Fruit fly (Drosophila melanogaster) whole organism, adult: ENCODE measurements around the gene nac.

Experiments
- CG11617 ChIP-seq: fragments of 200-800 bp; sonication (Bioruptor generic); optimal IDR thresholded peaks from 2 replicates; lab custom pipeline; 2017; ENCODE audit warnings: mild to moderate bottlenecking, missing biosample characterization, missing genetic modification reagents, missing genetic modification characterization
- CG12768 ChIP-seq: fragments of 200-800 bp; sonication (Bioruptor generic); optimal IDR thresholded peaks from 2 replicates; lab custom pipeline; 2017; ENCODE audit warnings: missing biosample characterization, missing genetic modification characterization, mild to moderate bottlenecking, moderate library complexity, missing genetic modification reagents
- CG14711 ChIP-seq: fragments of 200-800 bp; sonication (Bioruptor generic); optimal IDR thresholded peaks from 2 replicates; lab custom pipeline; 2018; ENCODE audit warnings: missing biosample characterization, mild to moderate bottlenecking, missing genetic modification characterization, moderate library complexity
- CG1620 ChIP-seq: fragments of 200-800 bp; sonication (Bioruptor generic); optimal IDR thresholded peaks from 2 replicates; lab custom pipeline; 2016; ENCODE audit warnings: missing biosample characterization, missing genetic modification characterization
- CG33017 ChIP-seq: fragments of 200-800 bp; sonication (Bioruptor generic); optimal IDR thresholded peaks from 2 replicates; lab custom pipeline; 2018; ENCODE audit warnings: missing biosample characterization, mild to moderate bottlenecking, missing genetic modification characterization, moderate library complexity
- CG5204 ChIP-seq: fragments of 200-800 bp; sonication (Bioruptor generic); optimal IDR thresholded peaks from 2 replicates; lab custom pipeline; 2016; ENCODE audit warnings: missing biosample characterization, missing genetic modification characterization
- CG7045 ChIP-seq: fragments of 200-800 bp; sonication (Bioruptor generic); optimal IDR thresholded peaks from 2 replicates; lab custom pipeline; 2017; ENCODE audit warnings: missing biosample characterization, mild to moderate bottlenecking, missing genetic modification characterization
- CG7101 ChIP-seq: fragments of 200-800 bp; sonication (Bioruptor generic); optimal IDR thresholded peaks from 2 replicates; lab custom pipeline; 2018; ENCODE audit warnings: missing biosample characterization, mild to moderate bottlenecking, missing genetic modification characterization, moderate library complexity
- Clk ChIP-seq: fragments of 200-800 bp; sonication (Bioruptor generic); optimal IDR thresholded peaks from 2 replicates; lab custom pipeline; 2017; ENCODE audit warnings: missing biosample characterization, missing genetic modification characterization
- Crg-1 ChIP-seq: fragments of 200-800 bp; sonication (Bioruptor generic); optimal IDR thresholded peaks from 2 replicates; lab custom pipeline; 2016; ENCODE audit warnings: missing biosample characterization, missing genetic modification characterization
- Hr96 ChIP-seq: fragments of 200-800 bp; sonication (Bioruptor generic); optimal IDR thresholded peaks from 2 replicates; lab custom pipeline; 2016; ENCODE audit warnings: missing biosample characterization, missing genetic modification characterization
- Mnt ChIP-seq: fragments of 200-800 bp; sonication (Bioruptor generic); optimal IDR thresholded peaks from 2 replicates; lab custom pipeline; 2016; ENCODE audit warnings: missing biosample characterization, mild to moderate bottlenecking, missing genetic modification characterization
- bab1 ChIP-seq: fragments of 200-800 bp; sonication (Bioruptor generic); optimal IDR thresholded peaks from 3 replicates; lab custom pipeline; 2019; ENCODE audit warnings: missing biosample characterization, mild to moderate bottlenecking, missing genetic modification characterization, moderate library complexity
- cic ChIP-seq: fragments of 200-800 bp; sonication (Bioruptor generic); optimal IDR thresholded peaks from 2 replicates; lab custom pipeline; 2017; ENCODE audit warnings: missing biosample characterization, mild to moderate bottlenecking, missing genetic modification characterization, moderate library complexity
- cnc ChIP-seq, 2 experiments: fragments of >200 bp; optimal IDR thresholded peaks; 2 replicates each; lab custom pipeline; 2017
- kay ChIP-seq: fragments of 200-800 bp; sonication (Bioruptor generic); peaks from one replicate; lab custom pipeline; 2016; ENCODE audit warnings: missing biosample characterization, missing genetic modification characterization, borderline replicate concordance
- ovo ChIP-seq: fragments of 200-800 bp; sonication (Bioruptor generic); optimal IDR thresholded peaks from 2 replicates; lab custom pipeline; 2016; ENCODE audit warnings: missing biosample characterization, missing genetic modification characterization
- pad ChIP-seq: fragments of 200-800 bp; sonication (Bioruptor generic); optimal IDR thresholded peaks from 3 replicates; lab custom pipeline; 2017; ENCODE audit warnings: missing biosample characterization, missing genetic modification characterization, mild to moderate bottlenecking, moderate library complexity, missing genetic modification reagents
- tj ChIP-seq: fragments of 200-800 bp; sonication (Bioruptor generic); optimal IDR thresholded peaks from 3 replicates; lab custom pipeline; 2017; ENCODE audit warnings: missing biosample characterization, mild to moderate bottlenecking, missing genetic modification characterization, moderate library complexity
- toe ChIP-seq: fragments of 200-800 bp; sonication (Bioruptor generic); optimal IDR thresholded peaks from 2 replicates; lab custom pipeline; 2016; ENCODE audit warnings: missing biosample characterization, missing genetic modification characterization

nac gene

dm6 chr3R:8334982-8335381 is 31.2 kb upstream of the nac start:
- TF ChIP-seq tj (GFP tag; lab: Kevin White, UChicago) (no peak), Clk (GFP tag; lab: Kevin White, UChicago) (no peak), bab1 (no peak), pad (GFP tag; lab: Kevin White, UChicago) (no peak), CG14711 (no peak), CG5204 (no peak), toe (GFP tag; lab: Kevin White, UChicago) (no peak), cnc (optimal IDR thresholded peaks at IDR 0.05; lab: Kevin White, UChicago) (no peak), Mnt (GFP tag; lab: Kevin White, UChicago) (no peak), CG12768 (no peak), ovo (no peak), CG1620 (GFP tag; lab: Kevin White, UChicago) (no peak), CG33017 (tag; lab: Kevin White, UChicago) (no peak), CG11617 (GFP tag; lab: Kevin White, UChicago) (no peak), CG7101 (tag; lab: Kevin White, UChicago) (no peak), Hr96 (GFP tag; lab: Kevin White, UChicago) (no peak), CG7045 (GFP tag; lab: Kevin White, UChicago) (no peak), Crg-1 (GFP tag; lab: Kevin White, UChicago) (no peak)

- TF ChIP-seq CG1620 (GFP tag; lab: Kevin White, UChicago) (no peak), kay (GFP tag; lab: Kevin White, UChicago) (peak; percentile 12)
Measured at dm6 chr3R:8334471-8334783, 30.6 kb upstream of the nac start.

- TF ChIP-seq bab1: no peak
- peak; percentile 67 for TF ChIP-seq kay (GFP tag; lab: Kevin White, UChicago)
Measured at dm6 chr3R:8333768-8334470, 30.1 kb upstream of the nac start, which contains the start of gene Poxm. Gene Poxm (minus strand): TSS chr3R:8333792.

- TF ChIP-seq CG33017 (tag; lab: Kevin White, UChicago): no peak
- no peak for TF ChIP-seq tj (GFP tag; lab: Kevin White, UChicago)
- TF ChIP-seq Clk (GFP tag; lab: Kevin White, UChicago): no peak
- TF ChIP-seq CG5204: no peak
Measured at dm6 chr3R:8329628-8330027, 25.8 kb upstream of the nac start.

dm6 chr3R:8327967-8328789 is 24.4 kb upstream of the nac start:
- TF ChIP-seq cnc (optimal IDR thresholded peaks at IDR 0.05; lab: Kevin White, UChicago) (no peak), CG1620 (GFP tag; lab: Kevin White, UChicago) (no peak), CG7101 (tag; lab: Kevin White, UChicago) (no peak), CG12768 (no peak), tj (GFP tag; lab: Kevin White, UChicago) (no peak), CG7045 (GFP tag; lab: Kevin White, UChicago) (no peak), kay (GFP tag; lab: Kevin White, UChicago) (peak; percentile 86)

dm6 chr3R:8326884-8327283 is 23.1 kb upstream of the nac start:
- no peak for TF ChIP-seq Hr96 (GFP tag; lab: Kevin White, UChicago)
- TF ChIP-seq cnc (optimal IDR thresholded peaks at IDR 0.05; lab: Kevin White, UChicago): no peak
- no peak for TF ChIP-seq CG7045 (GFP tag; lab: Kevin White, UChicago)
- no peak for TF ChIP-seq CG12768

dm6 chr3R:8324016-8324415 is 20.2 kb upstream of the nac start, which contains the start of gene CG7443:
Gene CG7443 (plus strand): TSS chr3R:8324316.
- TF ChIP-seq Mnt (GFP tag; lab: Kevin White, UChicago) (no peak), CG1620 (GFP tag; lab: Kevin White, UChicago) (no peak), CG5204 (no peak), ovo (no peak), toe (GFP tag; lab: Kevin White, UChicago) (no peak), pad (GFP tag; lab: Kevin White, UChicago) (no peak), CG7101 (tag; lab: Kevin White, UChicago) (no peak), CG33017 (tag; lab: Kevin White, UChicago) (no peak)

- no peak for TF ChIP-seq tj (GFP tag; lab: Kevin White, UChicago)
- no peak for TF ChIP-seq Crg-1 (GFP tag; lab: Kevin White, UChicago)
- TF ChIP-seq Mnt (GFP tag; lab: Kevin White, UChicago): no peak
- TF ChIP-seq toe (GFP tag; lab: Kevin White, UChicago): no peak
- TF ChIP-seq CG14711: no peak
- TF ChIP-seq CG33017 (tag; lab: Kevin White, UChicago): no peak
- TF ChIP-seq CG11617 (GFP tag; lab: Kevin White, UChicago): no peak
- TF ChIP-seq CG7101 (tag; lab: Kevin White, UChicago): no peak
- TF ChIP-seq CG5204: no peak
- no peak for TF ChIP-seq CG7045 (GFP tag; lab: Kevin White, UChicago)
- no peak for TF ChIP-seq pad (GFP tag; lab: Kevin White, UChicago)
- TF ChIP-seq cnc (optimal IDR thresholded peaks at IDR 0.05; lab: Kevin White, UChicago): no peak
- no peak for TF ChIP-seq Clk (GFP tag; lab: Kevin White, UChicago)
- no peak for TF ChIP-seq kay (GFP tag; lab: Kevin White, UChicago)
- TF ChIP-seq Hr96 (GFP tag; lab: Kevin White, UChicago): no peak
- no peak for TF ChIP-seq bab1
- no peak for TF ChIP-seq cic (GFP tag; lab: Kevin White, UChicago)
- TF ChIP-seq CG1620 (GFP tag; lab: Kevin White, UChicago): no peak
- no peak for TF ChIP-seq ovo
Measured at dm6 chr3R:8321447-8321846, 17.6 kb upstream of the nac start, which contains the start of gene Or85a. Gene Or85a (plus strand): TSS chr3R:8321747.
